Worm (Caenorhabditis elegans) whole organism, young adult: ENCODE measurements around the gene F01F1.14.

Experiments used
- D2030.7 ChIP-seq: fragments of 200-800 bp; sonication (Bioruptor generic); IDR thresholded peaks from 2 replicates; pipeline ENCODE4 v1.3.6; 2022; ENCODE audit warnings: missing genetic modification reagents, missing genetic modification characterization, missing compliant biosample characterization
- F33H1.4 ChIP-seq: fragments of 200-800 bp; sonication (Bioruptor generic); IDR thresholded peaks from 2 replicates; pipeline ENCODE4 v1.3.6; 2022; ENCODE audit warnings: missing genetic modification reagents, missing genetic modification characterization, missing compliant biosample characterization
- dpl-1 ChIP-seq: fragments of 150-350 bp; optimal IDR thresholded peaks from 2 replicates; lab custom pipeline; 2014; ENCODE audit warnings: missing biosample characterization, missing genetic modification reagents, missing genetic modification characterization
- hmg-20 ChIP-seq: fragments of 200-800 bp; sonication (Bioruptor generic); IDR thresholded peaks from 2 replicates; pipeline ENCODE4 v1.3.6; 2022; ENCODE audit warnings: missing genetic modification reagents, missing genetic modification characterization, missing compliant biosample characterization
- pha-4 ChIP-seq: fragments of 150-350 bp; sonication (generic microtip); optimal IDR thresholded peaks from 2 replicates; lab custom pipeline; 2014; ENCODE audit warnings: missing biosample characterization, missing genetic modification reagents, missing genetic modification characterization
- repo-1 ChIP-seq: sonication (generic microtip); optimal IDR thresholded peaks from 2 replicates; lab custom pipeline; 2017; ENCODE audit warnings: mild to moderate bottlenecking, missing genetic modification characterization, missing compliant biosample characterization
- snpc-4 ChIP-seq, 5 experiments: fragments of 150-350 bp in 1 of 5; sonication (generic microtip) in 4 of 5; optimal IDR thresholded peaks; 2 replicates each; lab custom pipeline; 2014 to 2018; ENCODE audit warnings: missing genetic modification characterization in 5 of 5, missing biosample characterization in 3 of 5, antibody characterized with exemption in 2 of 5, mild to moderate bottlenecking in 2 of 5, missing compliant biosample characterization in 2 of 5, missing genotype in 2 of 5, moderate library complexity in 2 of 5, missing genetic modification reagents in 1 of 5
- somi-1 ChIP-seq: fragments of 200-800 bp; sonication (Bioruptor generic); optimal IDR thresholded peaks from 2 replicates; lab custom pipeline; 2018; ENCODE audit warnings: mild to moderate bottlenecking, missing genetic modification characterization, missing compliant biosample characterization
- unc-62 ChIP-seq: fragments of 150-350 bp; optimal IDR thresholded peaks from 2 replicates; lab custom pipeline; 2014; ENCODE audit warnings: missing biosample characterization, missing genetic modification reagents, missing genetic modification characterization

DNA sequence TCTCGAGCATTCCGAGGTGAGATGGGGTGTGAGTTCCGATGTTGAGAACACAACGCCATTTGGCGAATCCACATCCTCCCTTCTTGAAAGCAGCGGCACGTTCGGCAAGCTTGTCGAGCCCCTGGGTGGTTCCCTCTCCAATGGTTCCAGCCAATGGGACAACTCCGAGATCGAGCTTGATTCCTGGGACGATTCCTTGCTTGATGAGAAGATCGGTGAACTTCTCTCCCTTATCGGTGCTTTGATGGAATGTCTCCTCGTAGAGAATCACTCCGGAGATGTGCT lies 7.4 kb downstream of the F01F1.14 start:
- no peak for TF ChIP-seq unc-62 (GFP tag; lab: Kevin White, UChicago)
- no peak for TF ChIP-seq snpc-4 (GFP tag; optimal IDR thresholded peaks at IDR 0.05; lab: Kevin White, UChicago)
- TF ChIP-seq snpc-4 (tag; optimal IDR thresholded peaks at IDR 0.05; lab: Kevin White, UChicago) = no peak
- TF ChIP-seq hmg-20 (GFP tag; lab: Robert Waterston, UW) = no peak
- TF ChIP-seq F33H1.4 (GFP tag; lab: Robert Waterston, UW) = no peak
- TF ChIP-seq pha-4 = no peak
- no peak for TF ChIP-seq repo-1 (tag; lab: Kevin White, UChicago)
- TF ChIP-seq D2030.7 (GFP tag; lab: Robert Waterston, UW) = no peak
- no peak for TF ChIP-seq somi-1
- TF ChIP-seq dpl-1 (GFP tag; lab: Kevin White, UChicago) = no peak
